Worm (Caenorhabditis elegans): ENCODE data around the gene spas-1.

Gene spas-1

ce11 chrV:9157597-9157996 is 18.0 kb upstream of the spas-1 start:
- no peak for TF ChIP-seq unc-62 (GFP tag; optimal IDR thresholded peaks at IDR 0.05)

- TF ChIP-seq unc-62 (GFP tag; optimal IDR thresholded peaks at IDR 0.05): no peak
Observed at ce11 chrV:9160224-9160886, 15.2 kb upstream of the spas-1 start, which contains the start of gene col-144. TSS of gene col-144 (minus strand) at chrV:9160642.

ce11 chrV:9162118-9162729 is 13.4 kb upstream of the spas-1 start:
- TF ChIP-seq unc-62 (GFP tag; optimal IDR thresholded peaks at IDR 0.05): no peak

ce11 chrV:9162955-9163468 is 12.6 kb upstream of the spas-1 start, which contains the start of gene col-145:
TSS of gene col-145 (minus strand) at chrV:9163005.
- TF ChIP-seq unc-62 (GFP tag; optimal IDR thresholded peaks at IDR 0.05): no peak

- no peak for TF ChIP-seq unc-62 (GFP tag; optimal IDR thresholded peaks at IDR 0.05)
Observed at ce11 chrV:9163897-9164296, 11.7 kb upstream of the spas-1 start.

ce11 chrV:9165073-9165699 is 10.4 kb upstream of the spas-1 start, which contains the start of gene col-10:
TSS of gene col-10 (minus strand) at chrV:9165307.
- TF ChIP-seq unc-62 (GFP tag; optimal IDR thresholded peaks at IDR 0.05): no peak

- no peak for TF ChIP-seq unc-62 (GFP tag; optimal IDR thresholded peaks at IDR 0.05)
Observed at ce11 chrV:9166306-9166705, 9.3 kb upstream of the spas-1 start.

- TF ChIP-seq unc-62 (GFP tag; optimal IDR thresholded peaks at IDR 0.05): no peak
Observed at ce11 chrV:9168089-9168488, 7.5 kb upstream of the spas-1 start, which contains the start of gene B0222.11. TSS of gene B0222.11 (minus strand) at chrV:9168189.

ce11 chrV:9172989-9173388 is 2.6 kb upstream of the spas-1 start, which contains the start of gene gad-3:
TSS of gene gad-3 (minus strand) at chrV:9173005.
- no peak for TF ChIP-seq unc-62 (GFP tag; optimal IDR thresholded peaks at IDR 0.05)

- no peak for TF ChIP-seq unc-62 (GFP tag; optimal IDR thresholded peaks at IDR 0.05)
Observed at ce11 chrV:9173789-9174188, 1.8 kb upstream of the spas-1 start, which contains the start of gene pqn-16. TSS of gene pqn-16 (plus strand) at chrV:9174089.

ce11 chrV:9181669-9182250 is 6.2 kb downstream of the spas-1 start, which contains the start of gene ptr-1:
TSS of gene ptr-1 (minus strand) at chrV:9181719.
- TF ChIP-seq unc-62 (GFP tag; optimal IDR thresholded peaks at IDR 0.05): no peak

ce11 chrV:9183718-9184441 is 8.3 kb downstream of the spas-1 start:
- TF ChIP-seq unc-62 (GFP tag; optimal IDR thresholded peaks at IDR 0.05): no peak

ce11 chrV:9186028-9186427 is 10.4 kb downstream of the spas-1 start:
- TF ChIP-seq unc-62 (GFP tag; optimal IDR thresholded peaks at IDR 0.05): no peak

- no peak for TF ChIP-seq unc-62 (GFP tag; optimal IDR thresholded peaks at IDR 0.05)
Observed at ce11 chrV:9191406-9191805, 15.8 kb downstream of the spas-1 start, which contains the start of gene sphr-1. TSS of gene sphr-1 (plus strand) at chrV:9191610.

ce11 chrV:9194055-9194454 is 18.5 kb downstream of the spas-1 start:
- TF ChIP-seq unc-62 (GFP tag; optimal IDR thresholded peaks at IDR 0.05): no peak
